Fruit fly (Drosophila melanogaster) whole organism, embryonic: Measurements from ENCODE around the gene Nlg2.

Source experiments
- Atf6 ChIP-seq: fragments of 200-800 bp; sonication (Bioruptor generic); IDR thresholded peaks from 2 replicates; pipeline ENCODE4 v1.3.6; 2022; ENCODE audit warnings: missing biosample characterization, missing genetic modification characterization
- B-H2 ChIP-seq: fragments of 200-800 bp; sonication (Bioruptor generic); optimal IDR thresholded peaks from 2 replicates; lab custom pipeline; 2018; ENCODE audit warnings: missing biosample characterization, mild to moderate bottlenecking, missing genetic modification characterization
- C15 ChIP-seq: fragments of 200-800 bp; sonication (Bioruptor generic); IDR thresholded peaks from 3 replicates; pipeline ENCODE4 v1.3.6; 2022; ENCODE audit warnings: missing biosample characterization, missing genetic modification characterization
- CG11093 ChIP-seq: fragments of 200-800 bp; sonication (Bioruptor generic); IDR thresholded peaks from 3 replicates; pipeline ENCODE4 v1.3.6; 2022; ENCODE audit warnings: missing biosample characterization, missing genetic modification characterization
- CG11398 ChIP-seq: fragments of 200-800 bp; sonication (Bioruptor generic); optimal IDR thresholded peaks from 2 replicates; lab custom pipeline; 2016; ENCODE audit warnings: missing biosample characterization, missing genetic modification characterization
- CG11504 ChIP-seq: fragments of 200-800 bp; sonication (Bioruptor generic); optimal IDR thresholded peaks from 3 replicates; lab custom pipeline; 2019; ENCODE audit warnings: missing biosample characterization, mild to moderate bottlenecking, missing genetic modification characterization, moderate library complexity
- CG11695 ChIP-seq: fragments of 200-800 bp; sonication (Bioruptor generic); IDR thresholded peaks from 3 replicates; pipeline ENCODE4 v1.3.6; 2022; ENCODE audit warnings: missing biosample characterization, missing genetic modification characterization
- CG12104 ChIP-seq: fragments of 200-800 bp; sonication (Bioruptor generic); optimal IDR thresholded peaks from 3 replicates; lab custom pipeline; 2016; ENCODE audit warnings: missing biosample characterization, missing genetic modification characterization
- CG14710 ChIP-seq: fragments of 200-800 bp; sonication (Bioruptor generic); optimal IDR thresholded peaks from 3 replicates; lab custom pipeline; 2019; ENCODE audit warnings: missing biosample characterization, mild to moderate bottlenecking, missing genetic modification characterization, moderate library complexity
- CG15479 ChIP-seq: fragments of 200-800 bp; sonication (Bioruptor generic); optimal IDR thresholded peaks from 3 replicates; lab custom pipeline; 2019; ENCODE audit warnings: missing biosample characterization, mild to moderate bottlenecking, missing genetic modification characterization, moderate library complexity
- CG17385 ChIP-seq: fragments of 200-800 bp; sonication (Bioruptor generic); optimal IDR thresholded peaks from 3 replicates; lab custom pipeline; 2018; ENCODE audit warnings: missing biosample characterization, mild to moderate bottlenecking, missing genetic modification characterization
- CG2116 ChIP-seq: fragments of 200-800 bp; sonication (Bioruptor generic); optimal IDR thresholded peaks from 3 replicates; lab custom pipeline; 2018; ENCODE audit warnings: missing biosample characterization, mild to moderate bottlenecking, missing genetic modification characterization
- CG2678 ChIP-seq: fragments of 200-800 bp; sonication (Bioruptor generic); optimal IDR thresholded peaks from 3 replicates; lab custom pipeline; 2019; ENCODE audit warnings: missing biosample characterization, mild to moderate bottlenecking, missing genetic modification characterization, moderate library complexity
- CG30020 ChIP-seq: fragments of 200-800 bp; optimal IDR thresholded peaks from 2 replicates; lab custom pipeline; 2019; ENCODE audit warnings: missing biosample characterization, mild to moderate bottlenecking, missing genetic modification characterization, moderate library complexity
- CG31365 ChIP-seq: fragments of 200-800 bp; sonication (Bioruptor generic); optimal IDR thresholded peaks from 2 replicates; lab custom pipeline; 2018; ENCODE audit warnings: missing biosample characterization, mild to moderate bottlenecking, missing genetic modification characterization
- CG31441 ChIP-seq: fragments of 200-800 bp; sonication (Bioruptor generic); IDR thresholded peaks from 2 replicates; pipeline ENCODE4 v1.3.6; 2022; ENCODE audit warnings: missing biosample characterization, missing genetic modification characterization
- CG4328 ChIP-seq: fragments of 200-800 bp; sonication (Bioruptor generic); optimal IDR thresholded peaks from 3 replicates; lab custom pipeline; 2017; ENCODE audit warnings: missing biosample characterization, missing genetic modification reagents, missing genetic modification characterization
- CG4730 ChIP-seq: fragments of 200-800 bp; sonication (Bioruptor generic); IDR thresholded peaks from 2 replicates; pipeline ENCODE4 v1.3.6; 2022; ENCODE audit warnings: missing biosample characterization, missing genetic modification characterization
- CG4854 ChIP-seq: fragments of 200-800 bp; sonication (Bioruptor generic); optimal IDR thresholded peaks from 2 replicates; lab custom pipeline; 2016; ENCODE audit warnings: missing biosample characterization, missing genetic modification characterization, inconsistent platforms
- CG6791 ChIP-seq: fragments of 200-800 bp; sonication (Bioruptor generic); IDR thresholded peaks from 3 replicates; pipeline ENCODE4 v1.3.6; 2022; ENCODE audit warnings: missing biosample characterization, missing genetic modification characterization; ENCODE audit not compliant: partially characterized antibody
- CG7987 ChIP-seq: fragments of 200-800 bp; sonication (Bioruptor generic); optimal IDR thresholded peaks from 2 replicates; lab custom pipeline; 2018; ENCODE audit warnings: missing biosample characterization, mild to moderate bottlenecking, missing genetic modification characterization, moderate library complexity
- CG8359 ChIP-seq: fragments of 200-800 bp; sonication (Bioruptor generic); optimal IDR thresholded peaks from 2 replicates; lab custom pipeline; 2017; ENCODE audit warnings: missing biosample characterization, mild to moderate bottlenecking, missing genetic modification characterization, borderline replicate concordance
- Deaf1 ChIP-seq: fragments of 200-800 bp; optimal IDR thresholded peaks from 3 replicates; lab custom pipeline; 2019; ENCODE audit warnings: missing biosample characterization, mild to moderate bottlenecking, missing genetic modification characterization, moderate library complexity
- Dp ChIP-seq: fragments of 200-800 bp; sonication (Bioruptor generic); optimal IDR thresholded peaks from 2 replicates; lab custom pipeline; 2018; ENCODE audit warnings: missing biosample characterization, mild to moderate bottlenecking, missing genetic modification characterization, moderate library complexity
- Ets97D ChIP-seq: fragments of 200-800 bp; sonication (Bioruptor generic); optimal IDR thresholded peaks from 3 replicates; lab custom pipeline; 2016; ENCODE audit warnings: missing biosample characterization, missing genetic modification characterization
- HLHmδ ChIP-seq: fragments of 200-800 bp; sonication (Bioruptor generic); optimal IDR thresholded peaks from 2 replicates; lab custom pipeline; 2018; ENCODE audit warnings: missing biosample characterization, mild to moderate bottlenecking, missing genetic modification characterization, moderate library complexity
- Mad ChIP-seq: fragments of 200-800 bp; sonication (Bioruptor generic); optimal IDR thresholded peaks from 2 replicates; lab custom pipeline; 2016; ENCODE audit warnings: missing biosample characterization, missing genetic modification characterization
- PHDP ChIP-seq: fragments of 200-800 bp; sonication (Bioruptor generic); optimal IDR thresholded peaks from 3 replicates; lab custom pipeline; 2018; ENCODE audit warnings: missing biosample characterization, mild to moderate bottlenecking, missing genetic modification characterization, moderate library complexity
- Pdp1 ChIP-seq, 2 experiments: fragments of 200-800 bp; sonication (Bioruptor generic); optimal IDR thresholded peaks; 3 replicates each; lab custom pipeline; 2016; ENCODE audit warnings: missing biosample characterization in 2 of 2, missing genetic modification characterization in 2 of 2, mild to moderate bottlenecking in 1 of 2, moderate library complexity in 1 of 2
- Ptx1 ChIP-seq: fragments of 200-800 bp; sonication (Bioruptor generic); IDR thresholded peaks from 2 replicates; pipeline ENCODE4 v1.3.6; 2022; ENCODE audit warnings: missing biosample characterization, missing genetic modification characterization
- Trl ChIP-seq, 3 experiments: fragments of >200 bp in 2 of 3; fragments of 200-800 bp in 1 of 3; sonication (Bioruptor generic) in 1 of 3; optimal IDR thresholded peaks; 2 replicates in 1 of 3; 3 replicates in 2 of 3; lab custom pipeline; 2016 to 2017; ENCODE audit warnings: missing biosample characterization in 1 of 3, missing genetic modification characterization in 1 of 3
- amos ChIP-seq: fragments of 200-800 bp; sonication (Bioruptor generic); IDR thresholded peaks from 2 replicates; pipeline ENCODE4 v1.3.6; 2022; ENCODE audit warnings: missing biosample characterization, missing genetic modification characterization; ENCODE audit not compliant: partially characterized antibody
- aop ChIP-seq: fragments of 200-800 bp; sonication (Bioruptor generic); IDR thresholded peaks from 2 replicates; pipeline ENCODE4 v1.3.6; 2022; ENCODE audit warnings: missing biosample characterization, missing genetic modification characterization
- ap ChIP-seq: fragments of 200-800 bp; sonication (Bioruptor generic); IDR thresholded peaks from 2 replicates; pipeline ENCODE4 v1.3.6; 2022; ENCODE audit warnings: missing biosample characterization, missing genetic modification characterization
- ase ChIP-seq: fragments of 200-800 bp; sonication (Bioruptor generic); IDR thresholded peaks from 3 replicates; pipeline ENCODE4 v1.3.6; 2022; ENCODE audit warnings: missing biosample characterization, missing genetic modification characterization
- az2 ChIP-seq: fragments of 200-800 bp; sonication (Bioruptor generic); optimal IDR thresholded peaks from 3 replicates; lab custom pipeline; 2016; ENCODE audit warnings: missing biosample characterization, missing genetic modification characterization
- bcd ChIP-seq: fragments of 200-800 bp; sonication (Bioruptor generic); optimal IDR thresholded peaks from 2 replicates; lab custom pipeline; 2017; ENCODE audit warnings: missing biosample characterization, mild to moderate bottlenecking, missing genetic modification characterization
- cwo ChIP-seq: fragments of 200-800 bp; sonication (Bioruptor generic); optimal IDR thresholded peaks from 3 replicates; lab custom pipeline; 2017; ENCODE audit warnings: missing biosample characterization, missing genetic modification characterization, mild to moderate bottlenecking, moderate library complexity, missing genetic modification reagents
- eyg ChIP-seq: fragments of 200-800 bp; sonication (Bioruptor generic); optimal IDR thresholded peaks from 3 replicates; lab custom pipeline; 2016; ENCODE audit warnings: missing biosample characterization, missing genetic modification characterization
- lilli ChIP-seq: fragments of 200-800 bp; sonication (Bioruptor generic); optimal IDR thresholded peaks from 3 replicates; lab custom pipeline; 2016; ENCODE audit warnings: missing biosample characterization, missing genetic modification characterization
- mam ChIP-seq: fragments of 200-800 bp; sonication (Bioruptor generic); optimal IDR thresholded peaks from 3 replicates; lab custom pipeline; 2016; ENCODE audit warnings: missing biosample characterization, missing genetic modification characterization
- slp2 ChIP-seq: fragments of 200-800 bp; sonication (Bioruptor generic); optimal IDR thresholded peaks from 2 replicates; lab custom pipeline; 2016; ENCODE audit warnings: missing biosample characterization, missing genetic modification characterization
- sna ChIP-seq: fragments of 200-800 bp; sonication (Bioruptor generic); IDR thresholded peaks from 2 replicates; pipeline ENCODE4 v1.3.6; 2022; ENCODE audit warnings: missing biosample characterization, missing genetic modification characterization; ENCODE audit not compliant: partially characterized antibody
- sob ChIP-seq: fragments of 200-800 bp; sonication (Bioruptor generic); IDR thresholded peaks from 2 replicates; pipeline ENCODE4 v1.3.6; 2022; ENCODE audit warnings: missing biosample characterization, missing genetic modification characterization
- stwl ChIP-seq: fragments of 200-800 bp; sonication (Bioruptor generic); optimal IDR thresholded peaks from 3 replicates; lab custom pipeline; 2018; ENCODE audit warnings: missing biosample characterization, mild to moderate bottlenecking, missing genetic modification characterization, moderate library complexity
- tio ChIP-seq: fragments of 200-800 bp; sonication (Bioruptor generic); optimal IDR thresholded peaks from 2 replicates; lab custom pipeline; 2017; ENCODE audit warnings: missing biosample characterization, missing genetic modification characterization, inconsistent platforms
- tna ChIP-seq: fragments of 200-800 bp; sonication (Bioruptor generic); IDR thresholded peaks from 2 replicates; pipeline ENCODE4 v1.3.6; 2022; ENCODE audit warnings: missing biosample characterization, missing genetic modification characterization; ENCODE audit not compliant: partially characterized antibody
- ttk ChIP-seq: fragments of 200-800 bp; sonication (Bioruptor generic); IDR thresholded peaks from 2 replicates; pipeline ENCODE4 v2.1.2; 2022; ENCODE audit warnings: missing biosample characterization, missing genetic modification characterization
- tup ChIP-seq: fragments of 200-800 bp; sonication (Bioruptor generic); optimal IDR thresholded peaks from 2 replicates; lab custom pipeline; 2016; ENCODE audit warnings: missing biosample characterization, mild to moderate bottlenecking, missing genetic modification characterization, moderate library complexity
- tx ChIP-seq: fragments of 200-800 bp; sonication (Bioruptor generic); optimal IDR thresholded peaks from 2 replicates; lab custom pipeline; 2016; ENCODE audit warnings: missing biosample characterization, missing genetic modification characterization

Gene Nlg2

DNA sequence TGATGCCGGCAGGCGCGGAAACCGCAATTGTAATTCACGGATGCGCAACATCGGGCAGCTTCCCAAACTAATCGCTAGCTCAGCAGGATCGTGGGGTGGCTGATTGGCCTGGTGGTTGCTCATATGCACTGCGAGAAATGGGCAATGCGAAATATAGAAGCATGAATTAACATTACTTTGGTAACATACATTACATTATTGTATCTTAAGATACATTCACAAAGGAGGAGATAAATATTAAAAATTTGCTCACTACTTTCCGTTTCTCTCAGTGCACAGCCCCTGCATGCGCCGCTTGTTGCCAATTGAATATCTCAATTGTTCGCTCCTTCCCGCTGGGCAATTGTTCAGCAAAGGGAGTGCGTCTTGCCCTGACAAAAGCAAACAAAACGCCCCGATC is 33.4 kb upstream of the Nlg2 start (continued):
- TF ChIP-seq tup (GFP tag; lab: Kevin White, UChicago) (peak; percentile 21), eyg (GFP tag; lab: Kevin White, UChicago) (no peak), Deaf1 (tag; lab: Kevin White, UChicago) (peak; percentile 23), PHDP (tag; lab: Kevin White, UChicago) (no peak), ase (GFP tag; lab: Robert Waterston, UW) (peak; percentile 60; the same call in 1 of the 3 replicates), CG4730 (GFP tag; lab: Robert Waterston, UW) (peak; percentile 69), CG2678 (tag; lab: Kevin White, UChicago) (no peak), B-H2 (GFP tag; lab: Kevin White, UChicago) (no peak), CG14710 (tag; lab: Kevin White, UChicago) (peak; percentile 85), slp2 (peak; percentile 64), CG11695 (GFP tag; lab: Robert Waterston, UW) (peak; percentile 40; the same call in 1 of the 3 replicates), CG31441 (peak; percentile 76), bcd (peak; percentile 61), Trl (optimal IDR thresholded peaks at IDR 0.05; lab: Kevin White, UChicago) (no peak), Trl (GFP tag; optimal IDR thresholded peaks at IDR 0.05; lab: Kevin White, UChicago) (peak; percentile 73), CG6791 (GFP tag; lab: Robert Waterston, UW) (no peak), HLHmδ (GFP tag; lab: Kevin White, UChicago) (no peak), az2 (GFP tag; lab: Kevin White, UChicago) (peak; percentile 67), aop (GFP tag; lab: Robert Waterston, UW) (no peak), ttk (GFP tag; lab: Robert Waterston, UW) (peak; percentile 75), CG8359 (peak; percentile 50), CG11398 (GFP tag; lab: Kevin White, UChicago) (peak; percentile 62), mam (GFP tag; lab: Kevin White, UChicago) (peak; percentile 34), CG2116 (GFP tag; lab: Kevin White, UChicago) (peak; percentile 8), lilli (GFP tag; lab: Kevin White, UChicago) (peak; percentile 25), CG4328 (GFP tag; lab: Kevin White, UChicago) (no peak), CG17385 (GFP tag; lab: Kevin White, UChicago) (peak; percentile 45), Atf6 (GFP tag; lab: Robert Waterston, UW) (no peak), CG11504 (tag; lab: Kevin White, UChicago) (peak; percentile 75), ap (GFP tag; lab: Robert Waterston, UW) (peak; percentile 40; the same call in 1 of the 2 replicates), cwo (GFP tag; lab: Kevin White, UChicago) (no peak), CG31365 (tag; lab: Kevin White, UChicago) (no peak), Dp (GFP tag; lab: Kevin White, UChicago) (no peak), stwl (tag; lab: Kevin White, UChicago) (no peak), C15 (GFP tag; lab: Robert Waterston, UW) (peak; percentile 37; the same call in 1 of the 3 replicates), CG4854 (GFP tag; lab: Kevin White, UChicago) (peak; percentile 46), CG11093 (GFP tag; lab: Robert Waterston, UW) (peak; percentile 69), sob (GFP tag; lab: Robert Waterston, UW) (peak; percentile 67), tx (GFP tag; lab: Kevin White, UChicago) (peak; percentile 34), Ptx1 (GFP tag; lab: Robert Waterston, UW) (peak; percentile 70), Pdp1 (GFP tag; optimal IDR thresholded peaks at IDR 0.05; lab: Kevin White, UChicago) (peak in 1 of 2 experiments; percentile 61), sna (GFP tag; lab: Robert Waterston, UW) (no peak), tna (GFP tag; lab: Robert Waterston, UW) (no peak), Mad (GFP tag; lab: Kevin White, UChicago) (peak; percentile 35), CG30020 (no peak), CG7987 (no peak), CG12104 (GFP tag; lab: Kevin White, UChicago) (peak; percentile 50), amos (no peak), Ets97D (no peak), CG15479 (peak; percentile 3), tio (GFP tag; lab: Kevin White, UChicago) (peak; percentile 38)
